Worm (Caenorhabditis elegans) whole organism, young adult: ENCODE data around the gene spe-44.

Experiments used
- D2030.7 ChIP-seq: fragments of 200-800 bp; sonication (Bioruptor generic); IDR thresholded peaks from 2 replicates; pipeline ENCODE4 v1.3.6; 2022; ENCODE audit warnings: missing genetic modification reagents, missing genetic modification characterization, missing compliant biosample characterization
- F49E8.2 ChIP-seq: sonication (generic microtip); optimal IDR thresholded peaks from 3 replicates; lab custom pipeline; 2017; ENCODE audit warnings: missing genetic modification characterization, mild to moderate bottlenecking, missing compliant biosample characterization, antibody characterized with exemption, moderate library complexity; ENCODE audit not compliant: insufficient read depth
- F52B5.7 ChIP-seq: sonication (generic microtip); optimal IDR thresholded peaks from 2 replicates; lab custom pipeline; 2016; ENCODE audit warnings: mild to moderate bottlenecking, missing genetic modification characterization, missing compliant biosample characterization
- K12H6.12 ChIP-seq: fragments of 200-800 bp; sonication (Bioruptor generic); optimal IDR thresholded peaks from 2 replicates; lab custom pipeline; 2018; ENCODE audit warnings: mild to moderate bottlenecking, missing genetic modification characterization, missing compliant biosample characterization
- T07F8.4 ChIP-seq: sonication (generic microtip); optimal IDR thresholded peaks from 2 replicates; lab custom pipeline; 2016; ENCODE audit warnings: mild to moderate bottlenecking, missing genetic modification characterization, moderate library complexity, missing compliant biosample characterization
- T26A5.8 ChIP-seq: sonication (generic microtip); optimal IDR thresholded peaks from 2 replicates; lab custom pipeline; 2016; ENCODE audit warnings: missing genetic modification characterization, missing compliant biosample characterization
- Y56A3A.18 ChIP-seq: fragments of 200-800 bp; sonication (Bioruptor generic); IDR thresholded peaks from 2 replicates; pipeline ENCODE4 v1.3.6; 2022; ENCODE audit warnings: missing genetic modification reagents, missing genetic modification characterization, missing compliant biosample characterization
- Y67H2A.10 ChIP-seq: fragments of 200-800 bp; sonication (Bioruptor generic); conservative IDR thresholded peaks from 2 replicates; pipeline ENCODE4 v1.3.6; 2022; ENCODE audit warnings: missing genetic modification reagents, missing genetic modification characterization, missing compliant biosample characterization
- ZK185.1 ChIP-seq: sonication (generic microtip); optimal IDR thresholded peaks from 2 replicates; lab custom pipeline; 2016; ENCODE audit warnings: mild to moderate bottlenecking, missing genetic modification characterization, missing compliant biosample characterization; ENCODE audit not compliant: poor library complexity, severe bottlenecking
- atf-7 ChIP-seq: sonication (generic microtip); optimal IDR thresholded peaks from 2 replicates; lab custom pipeline; 2017; ENCODE audit warnings: mild to moderate bottlenecking, missing genetic modification characterization, missing compliant biosample characterization
- athp-1 ChIP-seq: sonication (generic microtip); optimal IDR thresholded peaks from 2 replicates; lab custom pipeline; 2017; ENCODE audit warnings: mild to moderate bottlenecking, missing genetic modification characterization, missing compliant biosample characterization
- bed-1 ChIP-seq: fragments of 200-800 bp; sonication (Bioruptor generic); IDR thresholded peaks from 2 replicates; pipeline ENCODE4 v1.3.6; 2022; ENCODE audit warnings: missing genetic modification reagents, missing genetic modification characterization, missing compliant biosample characterization
- cebp-2 ChIP-seq: fragments of 200-800 bp; sonication (Bioruptor generic); IDR thresholded peaks from 2 replicates; pipeline ENCODE4 v1.3.6; 2022; ENCODE audit warnings: missing genetic modification characterization, missing compliant biosample characterization
- ceh-79 ChIP-seq: sonication (generic microtip); optimal IDR thresholded peaks from 2 replicates; lab custom pipeline; 2017; ENCODE audit warnings: mild to moderate bottlenecking, missing genetic modification characterization, missing compliant biosample characterization
- ceh-91 ChIP-seq: fragments of 200-800 bp; sonication (Bioruptor generic); IDR thresholded peaks from 2 replicates; pipeline ENCODE4 v1.3.6; 2022; ENCODE audit warnings: missing genetic modification reagents, missing genetic modification characterization, missing compliant biosample characterization
- dpff-1 ChIP-seq: sonication (generic microtip); optimal IDR thresholded peaks from 2 replicates; lab custom pipeline; 2017; ENCODE audit warnings: mild to moderate bottlenecking, missing genetic modification characterization, missing compliant biosample characterization
- dpl-1 ChIP-seq: fragments of 150-350 bp; optimal IDR thresholded peaks from 2 replicates; lab custom pipeline; 2014; ENCODE audit warnings: missing biosample characterization, missing genetic modification reagents, missing genetic modification characterization
- ekl-4 ChIP-seq: fragments of 200-800 bp; sonication (Bioruptor generic); IDR thresholded peaks from 2 replicates; pipeline ENCODE4 v1.3.6; 2022; ENCODE audit warnings: missing genetic modification reagents, missing genetic modification characterization, missing compliant biosample characterization
- hlh-26 ChIP-seq: fragments of 200-800 bp; sonication (Bioruptor generic); conservative IDR thresholded peaks from 2 replicates; pipeline ENCODE4 v1.3.6; 2022; ENCODE audit warnings: missing genetic modification reagents, missing genetic modification characterization, missing compliant biosample characterization
- hsf-1 ChIP-seq: fragments of 200-800 bp; sonication (Bioruptor generic); IDR thresholded peaks from 2 replicates; pipeline ENCODE4 v1.3.6; 2022; ENCODE audit warnings: missing genetic modification reagents, missing genetic modification characterization, missing compliant biosample characterization
- lin-35 ChIP-seq, 3 experiments: fragments of 150-350 bp in 2 of 3; sonication (generic microtip) in 1 of 3; optimal IDR thresholded peaks; 2 replicates each; lab custom pipeline; 2014 to 2018; ENCODE audit warnings: missing biosample characterization in 3 of 3, missing genetic modification characterization in 3 of 3, missing genetic modification reagents in 3 of 3
- lin-40 ChIP-seq: sonication (generic microtip); optimal IDR thresholded peaks from 2 replicates; lab custom pipeline; 2016; ENCODE audit warnings: missing genetic modification characterization, mild to moderate bottlenecking, missing compliant biosample characterization, missing genotype, missing genetic modification reagents
- lir-1 ChIP-seq: fragments of 200-800 bp; sonication (Bioruptor generic); conservative IDR thresholded peaks from 2 replicates; pipeline ENCODE4 v1.3.6; 2022; ENCODE audit warnings: missing genetic modification reagents, missing genetic modification characterization, missing compliant biosample characterization
- lsy-27 ChIP-seq: sonication (generic microtip); optimal IDR thresholded peaks from 2 replicates; lab custom pipeline; 2017; ENCODE audit warnings: missing genetic modification characterization, mild to moderate bottlenecking, missing compliant biosample characterization, antibody characterized with exemption, missing genotype, borderline replicate concordance; ENCODE audit not compliant: insufficient read depth
- mel-28 ChIP-seq: sonication (generic microtip); optimal IDR thresholded peaks from 2 replicates; lab custom pipeline; 2016; ENCODE audit warnings: borderline replicate concordance, mild to moderate bottlenecking, missing genetic modification characterization, missing compliant biosample characterization
- nfya-1 ChIP-seq: sonication (generic microtip); optimal IDR thresholded peaks from 2 replicates; lab custom pipeline; 2017; ENCODE audit warnings: antibody characterized with exemption, missing compliant biosample characterization, missing genetic modification characterization, borderline replicate concordance; ENCODE audit not compliant: insufficient read depth
- nhr-120 ChIP-seq: fragments of 200-800 bp; sonication (Bioruptor generic); IDR thresholded peaks from 2 replicates; pipeline ENCODE4 v1.3.6; 2022; ENCODE audit warnings: missing genetic modification characterization, missing compliant biosample characterization
- nhr-27 ChIP-seq: fragments of 200-800 bp; sonication (Bioruptor generic); optimal IDR thresholded peaks from 2 replicates; lab custom pipeline; 2018; ENCODE audit warnings: mild to moderate bottlenecking, missing genetic modification characterization, moderate library complexity, missing compliant biosample characterization
- nhr-80 ChIP-seq: sonication (generic microtip); optimal IDR thresholded peaks from 2 replicates; lab custom pipeline; 2016; ENCODE audit warnings: missing genetic modification characterization, missing compliant biosample characterization
- pha-4 ChIP-seq: fragments of 150-350 bp; sonication (generic microtip); optimal IDR thresholded peaks from 2 replicates; lab custom pipeline; 2014; ENCODE audit warnings: missing biosample characterization, missing genetic modification reagents, missing genetic modification characterization
- somi-1 ChIP-seq: fragments of 200-800 bp; sonication (Bioruptor generic); optimal IDR thresholded peaks from 2 replicates; lab custom pipeline; 2018; ENCODE audit warnings: mild to moderate bottlenecking, missing genetic modification characterization, missing compliant biosample characterization
- xnd-1 ChIP-seq: sonication (generic microtip); optimal IDR thresholded peaks from 2 replicates; lab custom pipeline; 2016; ENCODE audit warnings: missing genotype, missing genetic modification reagents, missing genetic modification characterization, missing compliant biosample characterization
- zfh-2 ChIP-seq: fragments of 200-800 bp; sonication (Bioruptor generic); conservative IDR thresholded peaks from 2 replicates; pipeline ENCODE4 v1.3.6; 2022; ENCODE audit warnings: missing genetic modification reagents, missing genetic modification characterization, missing compliant biosample characterization
- ztf-18 ChIP-seq: sonication (generic microtip); optimal IDR thresholded peaks from 2 replicates; lab custom pipeline; 2016; ENCODE audit warnings: missing genotype, mild to moderate bottlenecking, missing genetic modification characterization, missing compliant biosample characterization
- ztf-26 ChIP-seq: sonication (generic microtip); optimal IDR thresholded peaks from 2 replicates; lab custom pipeline; 2017; ENCODE audit warnings: missing genetic modification characterization, missing compliant biosample characterization

spe-44 gene

DNA sequence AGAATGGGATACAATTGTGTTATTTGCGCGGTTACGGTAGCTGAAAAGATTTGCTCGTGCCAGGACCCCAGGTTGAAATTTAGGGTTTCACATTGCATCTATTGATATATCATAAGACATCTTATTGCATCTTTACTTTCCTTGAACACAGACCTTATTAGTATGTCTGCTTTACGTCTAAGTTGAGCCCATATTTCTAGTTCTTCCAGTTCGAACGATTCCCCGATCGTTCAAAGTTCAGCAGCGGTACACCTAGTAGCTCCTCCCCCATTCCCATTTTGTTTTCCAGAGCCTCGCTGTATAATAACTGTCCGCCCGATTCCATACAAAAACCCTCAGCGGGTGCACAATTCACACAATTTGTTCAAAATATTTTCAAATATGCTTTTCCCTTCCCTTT, 12.3 kb downstream of the spe-44 start, which contains the start of gene C25G4.17 (continued):
- TF ChIP-seq F49E8.2: no peak
- TF ChIP-seq, all 124 proteins: peak for 0

ce11 chrIV:12438359-12438758, 15.7 kb downstream of the spe-44 start, which contains the start of gene clec-185:
Gene clec-185 (plus strand): TSS chrIV:12438659.
- TF ChIP-seq dpl-1 (GFP tag; lab: Kevin White, UChicago) (no peak), Y56A3A.18 (GFP tag; lab: Robert Waterston, UW) (no peak), ekl-4 (GFP tag; lab: Robert Waterston, UW) (no peak), zfh-2 (GFP tag; lab: Robert Waterston, UW) (no peak), lsy-27 (tag; lab: Kevin White, UChicago) (no peak), Y67H2A.10 (no peak), F49E8.2 (no peak), F52B5.7 (tag; lab: Kevin White, UChicago) (no peak), lir-1 (GFP tag; lab: Robert Waterston, UW) (no peak), bed-1 (no peak), nhr-120 (GFP tag; lab: Robert Waterston, UW) (no peak), hsf-1 (GFP tag; lab: Robert Waterston, UW) (no peak), nhr-27 (tag; lab: Kevin White, UChicago) (no peak), lin-40 (tag; lab: Kevin White, UChicago) (no peak), nhr-80 (tag; lab: Kevin White, UChicago) (no peak)

- TF ChIP-seq nhr-80 (tag; lab: Kevin White, UChicago): peak; percentile 74
- TF ChIP-seq mel-28 (tag; lab: Kevin White, UChicago): no peak
- TF ChIP-seq D2030.7 (GFP tag; lab: Robert Waterston, UW): no peak
These were observed 18.6 kb downstream of the spe-44 start, which contains the start of gene irg-4 for ce11 chrIV:12435442-12435841. Gene irg-4 (plus strand): TSS chrIV:12435833.

DNA sequence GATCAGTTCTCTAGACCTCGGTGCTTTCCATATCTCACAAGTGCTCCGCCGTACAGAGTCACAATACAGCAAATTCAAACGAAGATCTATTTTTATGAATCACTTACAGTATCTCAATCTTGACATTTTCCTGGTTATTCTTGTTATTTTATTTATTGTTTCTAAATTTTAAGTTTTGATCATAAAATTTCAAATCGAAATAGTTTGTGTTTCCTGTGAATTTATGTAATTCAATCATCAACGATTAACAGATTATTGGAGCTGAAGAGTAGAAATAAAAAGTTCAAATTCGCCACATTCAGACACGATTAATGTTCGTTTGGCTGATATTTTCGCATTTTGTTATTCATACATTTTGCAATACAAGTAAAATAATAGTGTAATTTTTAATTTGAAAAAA, 21.7 kb downstream of the spe-44 start, which contains the start of gene clec-184:
Gene clec-184, plus strand, starts transcription at position 301 of the 400 bp plus-strand sequence.
- TF ChIP-seq T26A5.8 (tag; lab: Kevin White, UChicago) (no peak), xnd-1 (tag; lab: Kevin White, UChicago) (no peak), cebp-2 (GFP tag; lab: Robert Waterston, UW) (no peak), ztf-26 (tag; lab: Kevin White, UChicago) (no peak), athp-1 (tag; lab: Kevin White, UChicago) (no peak), somi-1 (no peak), T07F8.4 (tag; lab: Kevin White, UChicago) (no peak)

DNA sequence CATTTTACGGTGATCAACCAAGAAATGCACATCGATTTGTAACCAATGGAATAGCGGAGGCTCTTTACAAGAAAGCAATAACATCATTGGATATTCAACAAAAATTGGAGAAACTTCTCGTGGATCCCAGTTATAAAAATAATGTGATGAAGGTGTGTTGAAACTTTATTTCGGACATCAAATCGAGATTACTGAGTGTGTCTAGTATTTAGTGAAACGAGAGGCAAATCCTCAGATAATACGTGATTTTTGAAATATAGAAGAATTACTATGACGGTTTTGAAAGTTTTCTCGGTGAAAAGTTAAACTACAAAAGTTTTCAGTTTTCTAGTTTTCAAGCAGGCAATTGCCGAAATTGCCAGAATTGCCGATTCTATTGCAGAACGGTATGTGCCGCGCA, 22.3 kb downstream of the spe-44 start:
- TF ChIP-seq pha-4: no peak
- TF ChIP-seq F49E8.2: no peak
- TF ChIP-seq ceh-79: no peak
- TF ChIP-seq dpff-1 (tag; lab: Kevin White, UChicago): no peak
- no peak for TF ChIP-seq dpl-1 (GFP tag; lab: Kevin White, UChicago)
- TF ChIP-seq ZK185.1: no peak
- no peak for TF ChIP-seq T07F8.4 (tag; lab: Kevin White, UChicago)
- no peak for TF ChIP-seq atf-7 (tag; lab: Kevin White, UChicago)
- TF ChIP-seq nfya-1 (tag; lab: Kevin White, UChicago): no peak
- TF ChIP-seq hlh-26 (GFP tag; lab: Robert Waterston, UW): no peak
- TF ChIP-seq lin-35 (GFP tag; optimal IDR thresholded peaks at IDR 0.05; lab: Kevin White, UChicago): no peak
- no peak for TF ChIP-seq mel-28 (tag; lab: Kevin White, UChicago)
- no peak for TF ChIP-seq ztf-18 (tag; lab: Kevin White, UChicago)
- TF ChIP-seq nhr-120 (GFP tag; lab: Robert Waterston, UW): no peak
- TF ChIP-seq ceh-91: no peak
- no peak for TF ChIP-seq K12H6.12 (tag; lab: Kevin White, UChicago)
